Fruit fly (Drosophila melanogaster) whole organism, embryonic: ENCODE results near the gene inaE.

Source experiments
- Blimp-1 ChIP-seq: fragments of 200-800 bp; sonication (Bioruptor generic); optimal IDR thresholded peaks from 3 replicates; lab custom pipeline; 2018; ENCODE audit warnings: missing biosample characterization, missing genetic modification characterization, mild to moderate bottlenecking, moderate library complexity, missing genetic modification reagents
- CG12942 ChIP-seq: fragments of 200-800 bp; sonication (Bioruptor generic); optimal IDR thresholded peaks from 3 replicates; lab custom pipeline; 2016; ENCODE audit warnings: missing biosample characterization, missing genetic modification characterization
- D19A ChIP-seq: fragments of 200-800 bp; optimal IDR thresholded peaks from 3 replicates; lab custom pipeline; 2019; ENCODE audit warnings: missing biosample characterization, mild to moderate bottlenecking, missing genetic modification characterization, moderate library complexity
- Oaz ChIP-seq: fragments of 200-800 bp; sonication (Bioruptor generic); IDR thresholded peaks from 2 replicates; pipeline ENCODE4 v1.3.6; 2022; ENCODE audit warnings: missing biosample characterization, missing genetic modification characterization
- Taf1 ChIP-seq: fragments of 200-800 bp; sonication (Bioruptor generic); IDR thresholded peaks from 2 replicates; pipeline ENCODE4 v1.3.6; 2022; ENCODE audit warnings: missing biosample characterization, missing genetic modification characterization

dm6 chrX:13786037-13786667 lies 2.6 kb downstream of the inaE start:
- TF ChIP-seq Oaz (GFP tag; lab: Robert Waterston, UW), result no peak
- no peak for TF ChIP-seq CG12942 (GFP tag; lab: Kevin White, UChicago)
- TF ChIP-seq D19A, result no peak
- no peak for TF ChIP-seq Taf1 (GFP tag; lab: Robert Waterston, UW)
- no peak for TF ChIP-seq Blimp-1
